Worm (Caenorhabditis elegans): Measurements from ENCODE around the gene ZC412.5.

ce11 chrV:14851206-14851605, 24.1 kb downstream of the ZC412.5 start:
- TF ChIP-seq snpc-4 (tag; optimal IDR thresholded peaks at IDR 0.05) = no peak
- TF ChIP-seq elt-3 (tag; optimal IDR thresholded peaks at IDR 0.05) = no peak

Data from whole organism, L3 larva.